Comparison of ENCODE assay signal across 2 fruit fly cellular contexts in genomic region chr3R:20945463-20945862, dm6.
TF ChIP-seq lines count a peak whose summit lies in the region.

Gene CG31191, minus strand, starts transcription at chr3R:20945530.

- TF ChIP-seq CTCF in whole organism, embryonic (GFP tag; optimal IDR thresholded peaks at IDR 0.05; lab: Kevin White, UChicago), result no peak

TF ChIP-seq in whole organism, embryonic, 481 proteins besides CTCF, POLR2A, EP300 and RAD21 (continues in another document):
- TF ChIP-seq kah (GFP tag; optimal IDR thresholded peaks at IDR 0.05; lab: Kevin White, UChicago), result no peak
- peak; percentile 14; the same call in 1 of the 2 replicates for TF ChIP-seq Bgb (GFP tag; IDR thresholded peaks at IDR 0.05; lab: Robert Waterston, UW; ENCODE audit: partially characterized antibody)
- TF ChIP-seq CG13894 (tag; optimal IDR thresholded peaks at IDR 0.05; lab: Kevin White, UChicago), result peak; percentile 14
- TF ChIP-seq vnd (GFP tag; IDR thresholded peaks at IDR 0.05; lab: Robert Waterston, UW; ENCODE audit: partially characterized antibody), result no peak
- no peak for TF ChIP-seq cas (GFP tag; IDR thresholded peaks at IDR 0.05; lab: Robert Waterston, UW)
- TF ChIP-seq CG16779 (GFP tag; IDR thresholded peaks at IDR 0.05; lab: Robert Waterston, UW), result peak; percentile 12; the same call in 1 of the 2 replicates
- 0 out of 2 replicates have a peak, but pooled peaks have one; percentile 29 for TF ChIP-seq MBD-R2 (GFP tag; IDR thresholded peaks at IDR 0.05; lab: Robert Waterston, UW)
- TF ChIP-seq dimm (GFP tag; IDR thresholded peaks at IDR 0.05; lab: Robert Waterston, UW), result no peak
- peak; percentile 9; the same call in 1 of the 2 replicates for TF ChIP-seq Adf1 (GFP tag; IDR thresholded peaks at IDR 0.05; lab: Robert Waterston, UW)
- no peak for TF ChIP-seq mld (GFP tag; IDR thresholded peaks at IDR 0.05; lab: Robert Waterston, UW; ENCODE audit: partially characterized antibody)
- TF ChIP-seq Spps (tag; optimal IDR thresholded peaks at IDR 0.05; lab: Kevin White, UChicago), result no peak
- TF ChIP-seq CG11723 (GFP tag; optimal IDR thresholded peaks at IDR 0.05; lab: Kevin White, UChicago), result no peak
- TF ChIP-seq CG16813 (GFP tag; IDR thresholded peaks at IDR 0.05; lab: Robert Waterston, UW; ENCODE audit: partially characterized antibody), result no peak
- 0 out of 3 replicates have a peak, but pooled peaks have one; percentile 20 for TF ChIP-seq zen2 (GFP tag; IDR thresholded peaks at IDR 0.05; lab: Robert Waterston, UW; ENCODE audit: partially characterized antibody)
- TF ChIP-seq CG32772 (GFP tag; IDR thresholded peaks at IDR 0.05; lab: Robert Waterston, UW), result no peak
- no peak for TF ChIP-seq Rfx (GFP tag; IDR thresholded peaks at IDR 0.05; lab: Robert Waterston, UW)
- TF ChIP-seq CG12071 (GFP tag; optimal IDR thresholded peaks at IDR 0.05; lab: Kevin White, UChicago), result no peak
- TF ChIP-seq gcm2 (GFP tag; optimal IDR thresholded peaks at IDR 0.05; lab: Kevin White, UChicago), result no peak
- TF ChIP-seq Hmr (GFP tag; optimal IDR thresholded peaks at IDR 0.05; lab: Kevin White, UChicago), result peak; percentile 10
- TF ChIP-seq CG7745 (tag; optimal IDR thresholded peaks at IDR 0.05; lab: Kevin White, UChicago), result no peak
- TF ChIP-seq inv (GFP tag; IDR thresholded peaks at IDR 0.05; lab: Robert Waterston, UW; ENCODE audit: partially characterized antibody), result no peak
- TF ChIP-seq Atf-2 (GFP tag; optimal IDR thresholded peaks at IDR 0.05; lab: Kevin White, UChicago), result no peak
- TF ChIP-seq chinmo (GFP tag; IDR thresholded peaks at IDR 0.05; lab: Robert Waterston, UW; ENCODE audit: partially characterized antibody), result 0 out of 4 replicates have a peak, but pooled peaks have one; percentile 22
- TF ChIP-seq hbn (GFP tag; IDR thresholded peaks at IDR 0.05; lab: Robert Waterston, UW; ENCODE audit: partially characterized antibody), result no peak
- TF ChIP-seq CG18619 (GFP tag; optimal IDR thresholded peaks at IDR 0.05; lab: Kevin White, UChicago), result no peak
- no peak for TF ChIP-seq Ssrp (tag; optimal IDR thresholded peaks at IDR 0.05; lab: Kevin White, UChicago)
- peak in 1 of 2 experiments; percentile 6 for TF ChIP-seq Trl (optimal IDR thresholded peaks at IDR 0.05; lab: Kevin White, UChicago)
- no peak for TF ChIP-seq Trl (GFP tag; optimal IDR thresholded peaks at IDR 0.05; lab: Kevin White, UChicago)
- no peak for TF ChIP-seq NfI (GFP tag; optimal IDR thresholded peaks at IDR 0.05; lab: Kevin White, UChicago)
- TF ChIP-seq CG7372 (GFP tag; IDR thresholded peaks at IDR 0.05; lab: Robert Waterston, UW), result 0 out of 2 replicates have a peak, but pooled peaks have one; percentile 12
- TF ChIP-seq Chrac-16 (GFP tag; optimal IDR thresholded peaks at IDR 0.05; lab: Kevin White, UChicago), result no peak
- no peak for TF ChIP-seq CG17612 (GFP tag; IDR thresholded peaks at IDR 0.05; lab: Robert Waterston, UW)
- no peak for TF ChIP-seq stc (GFP tag; IDR thresholded peaks at IDR 0.05; lab: Robert Waterston, UW)
- peak; percentile 77 for TF ChIP-seq Med (GFP tag; lab: Kevin White, UChicago)
- TF ChIP-seq her (GFP tag; optimal IDR thresholded peaks at IDR 0.05; lab: Kevin White, UChicago), result no peak
- no peak for TF ChIP-seq CG4404 (GFP tag; IDR thresholded peaks at IDR 0.05; lab: Robert Waterston, UW)
- TF ChIP-seq slbo (GFP tag; IDR thresholded peaks at IDR 0.05; lab: Robert Waterston, UW), result no peak
- no peak for TF ChIP-seq CG17802 (tag; optimal IDR thresholded peaks at IDR 0.05; lab: Kevin White, UChicago)
- TF ChIP-seq CG8765 (GFP tag; IDR thresholded peaks at IDR 0.05; lab: Robert Waterston, UW), result no peak
- peak; percentile 97 for TF ChIP-seq scrt (GFP tag; optimal IDR thresholded peaks at IDR 0.05; lab: Kevin White, UChicago)
- peak; percentile 65 for TF ChIP-seq ewg (GFP tag; optimal IDR thresholded peaks at IDR 0.05; lab: Kevin White, UChicago)
- TF ChIP-seq B-H2 (GFP tag; optimal IDR thresholded peaks at IDR 0.05; lab: Kevin White, UChicago), result no peak
- TF ChIP-seq CG2889 (GFP tag; IDR thresholded peaks at IDR 0.05; lab: Robert Waterston, UW), result no peak
- no peak for TF ChIP-seq CG3838 (GFP tag; optimal IDR thresholded peaks at IDR 0.05; lab: Kevin White, UChicago)

TF ChIP-seq in whole organism, pupa, 21 proteins besides CTCF, POLR2A, EP300 and RAD21:
- TF ChIP-seq CG15710 (tag; optimal IDR thresholded peaks at IDR 0.05; lab: Kevin White, UChicago) (no peak), CG14655 (GFP tag; optimal IDR thresholded peaks at IDR 0.05; lab: Kevin White, UChicago) (no peak), CG4496 (GFP tag; IDR thresholded peaks at IDR 0.05; lab: Robert Waterston, UW) (no peak), CG12605 (GFP tag; IDR thresholded peaks at IDR 0.05; lab: Robert Waterston, UW) (peak; percentile 53; the same call in 1 of the 2 replicates)
TF ChIP-seq in whole organism, pupa: peak in this region for 1.
